Worm (Caenorhabditis elegans) whole organism, young adult: ENCODE results near the gene obr-1.

Experiments
- B0035.1 ChIP-seq: sonication (generic microtip); optimal IDR thresholded peaks from 2 replicates; lab custom pipeline; 2016; ENCODE audit warnings: missing genetic modification characterization, mild to moderate bottlenecking, missing compliant biosample characterization, missing genotype, missing genetic modification reagents
- F33H1.4 ChIP-seq: fragments of 200-800 bp; sonication (Bioruptor generic); IDR thresholded peaks from 2 replicates; pipeline ENCODE4 v1.3.6; 2022; ENCODE audit warnings: missing genetic modification reagents, missing genetic modification characterization, missing compliant biosample characterization
- F37B4.10 ChIP-seq: fragments of 200-800 bp; sonication (Bioruptor generic); IDR thresholded peaks from 2 replicates; pipeline ENCODE4 v1.3.6; 2022; ENCODE audit warnings: missing genetic modification characterization, missing compliant biosample characterization
- F39B2.1 ChIP-seq: fragments of 200-800 bp; sonication (Bioruptor generic); IDR thresholded peaks from 2 replicates; pipeline ENCODE4 v1.3.6; 2022; ENCODE audit warnings: missing genetic modification reagents, missing genetic modification characterization, missing compliant biosample characterization
- F49E8.2 ChIP-seq: sonication (generic microtip); optimal IDR thresholded peaks from 3 replicates; lab custom pipeline; 2017; ENCODE audit warnings: missing genetic modification characterization, mild to moderate bottlenecking, missing compliant biosample characterization, antibody characterized with exemption, moderate library complexity; ENCODE audit not compliant: insufficient read depth
- F57A8.1 ChIP-seq: fragments of 200-800 bp; sonication (Bioruptor generic); optimal IDR thresholded peaks from 2 replicates; lab custom pipeline; 2018; ENCODE audit warnings: mild to moderate bottlenecking, missing genetic modification characterization, moderate library complexity, missing compliant biosample characterization
- F57C9.4 ChIP-seq: sonication (generic microtip); optimal IDR thresholded peaks from 2 replicates; lab custom pipeline; 2017; ENCODE audit warnings: mild to moderate bottlenecking, missing genetic modification characterization, missing compliant biosample characterization
- K12H6.12 ChIP-seq: fragments of 200-800 bp; sonication (Bioruptor generic); optimal IDR thresholded peaks from 2 replicates; lab custom pipeline; 2018; ENCODE audit warnings: mild to moderate bottlenecking, missing genetic modification characterization, missing compliant biosample characterization
- Y53F4B.3 ChIP-seq: fragments of 200-800 bp; sonication (Bioruptor generic); IDR thresholded peaks from 2 replicates; pipeline ENCODE4 v1.3.6; 2022; ENCODE audit warnings: missing genetic modification reagents, missing genetic modification characterization, missing compliant biosample characterization
- Y53G8AR.9 ChIP-seq: fragments of 200-800 bp; sonication (Bioruptor generic); conservative IDR thresholded peaks from 2 replicates; pipeline ENCODE4 v1.3.6; 2022; ENCODE audit warnings: missing genetic modification reagents, missing genetic modification characterization, missing compliant biosample characterization
- Y56A3A.18 ChIP-seq: fragments of 200-800 bp; sonication (Bioruptor generic); IDR thresholded peaks from 2 replicates; pipeline ENCODE4 v1.3.6; 2022; ENCODE audit warnings: missing genetic modification reagents, missing genetic modification characterization, missing compliant biosample characterization
- Y79H2A.3 ChIP-seq: fragments of 200-800 bp; sonication (Bioruptor generic); conservative IDR thresholded peaks from 2 replicates; pipeline ENCODE4 v1.3.6; 2022; ENCODE audit warnings: missing genetic modification reagents, missing genetic modification characterization, missing compliant biosample characterization
- akir-1 ChIP-seq: fragments of 200-800 bp; sonication (Bioruptor generic); optimal IDR thresholded peaks from 2 replicates; lab custom pipeline; 2018; ENCODE audit warnings: mild to moderate bottlenecking, missing genetic modification characterization, moderate library complexity, missing compliant biosample characterization
- attf-3 ChIP-seq: fragments of 200-800 bp; sonication (Bioruptor generic); conservative IDR thresholded peaks from 2 replicates; pipeline ENCODE4 v1.3.6; 2022; ENCODE audit warnings: missing genetic modification reagents, missing genetic modification characterization, missing compliant biosample characterization
- bed-2 ChIP-seq: fragments of 200-800 bp; sonication (Bioruptor generic); IDR thresholded peaks from 2 replicates; pipeline ENCODE4 v1.3.6; 2022; ENCODE audit warnings: missing genetic modification reagents, missing genetic modification characterization, missing compliant biosample characterization
- cebp-2 ChIP-seq: fragments of 200-800 bp; sonication (Bioruptor generic); IDR thresholded peaks from 2 replicates; pipeline ENCODE4 v1.3.6; 2022; ENCODE audit warnings: missing genetic modification characterization, missing compliant biosample characterization
- ceh-100 ChIP-seq: fragments of 200-800 bp; sonication (Bioruptor generic); IDR thresholded peaks from 2 replicates; pipeline ENCODE4 v1.3.6; 2022; ENCODE audit warnings: missing genetic modification reagents, missing genetic modification characterization, missing compliant biosample characterization
- ceh-27 ChIP-seq: fragments of 200-800 bp; sonication (Bioruptor generic); optimal IDR thresholded peaks from 2 replicates; lab custom pipeline; 2018; ENCODE audit warnings: mild to moderate bottlenecking, missing genetic modification characterization, moderate library complexity, missing compliant biosample characterization
- die-1 ChIP-seq: sonication (generic microtip); optimal IDR thresholded peaks from 2 replicates; lab custom pipeline; 2016; ENCODE audit warnings: missing genotype, mild to moderate bottlenecking, missing genetic modification characterization, missing compliant biosample characterization
- dox-1 ChIP-seq: fragments of 200-800 bp; sonication (Bioruptor generic); IDR thresholded peaks from 2 replicates; pipeline ENCODE4 v1.3.6; 2022; ENCODE audit warnings: missing genetic modification reagents, missing genetic modification characterization, missing compliant biosample characterization
- efl-1 ChIP-seq: fragments of 150-350 bp; optimal IDR thresholded peaks from 2 replicates; lab custom pipeline; 2014; ENCODE audit warnings: missing biosample characterization, missing genetic modification reagents, missing genetic modification characterization
- hlh-12 ChIP-seq: sonication (generic microtip); optimal IDR thresholded peaks from 2 replicates; lab custom pipeline; 2016; ENCODE audit warnings: missing genetic modification characterization, missing compliant biosample characterization
- let-526 ChIP-seq: fragments of 200-800 bp; sonication (Bioruptor generic); IDR thresholded peaks from 2 replicates; pipeline ENCODE4 v1.3.6; 2022; ENCODE audit warnings: missing genetic modification reagents, missing genetic modification characterization, missing compliant biosample characterization
- lsl-1 ChIP-seq: fragments of 200-800 bp; sonication (Bioruptor generic); optimal IDR thresholded peaks from 2 replicates; lab custom pipeline; 2018; ENCODE audit warnings: mild to moderate bottlenecking, missing genetic modification characterization, moderate library complexity, missing compliant biosample characterization
- madf-3 ChIP-seq: fragments of 200-800 bp; sonication (Bioruptor generic); IDR thresholded peaks from 2 replicates; pipeline ENCODE4 v1.3.6; 2022; ENCODE audit warnings: missing genetic modification reagents, missing genetic modification characterization, missing compliant biosample characterization
- madf-6 ChIP-seq: fragments of 200-800 bp; sonication (Bioruptor generic); IDR thresholded peaks from 2 replicates; pipeline ENCODE4 v1.3.6; 2022; ENCODE audit warnings: missing genetic modification reagents, missing genetic modification characterization, missing compliant biosample characterization
- mel-28 ChIP-seq: sonication (generic microtip); optimal IDR thresholded peaks from 2 replicates; lab custom pipeline; 2016; ENCODE audit warnings: borderline replicate concordance, mild to moderate bottlenecking, missing genetic modification characterization, missing compliant biosample characterization
- nfyb-1 ChIP-seq: fragments of 200-800 bp; sonication (Bioruptor generic); IDR thresholded peaks from 2 replicates; pipeline ENCODE4 v1.3.6; 2022; ENCODE audit warnings: missing genetic modification reagents, missing genetic modification characterization, missing compliant biosample characterization
- nhr-120 ChIP-seq: fragments of 200-800 bp; sonication (Bioruptor generic); IDR thresholded peaks from 2 replicates; pipeline ENCODE4 v1.3.6; 2022; ENCODE audit warnings: missing genetic modification characterization, missing compliant biosample characterization
- pbrm-1 ChIP-seq: fragments of 200-800 bp; sonication (Bioruptor generic); IDR thresholded peaks from 2 replicates; pipeline ENCODE4 v1.3.6; 2022; ENCODE audit warnings: missing genetic modification reagents, missing genetic modification characterization, missing compliant biosample characterization
- pha-4 ChIP-seq: fragments of 150-350 bp; sonication (generic microtip); optimal IDR thresholded peaks from 2 replicates; lab custom pipeline; 2014; ENCODE audit warnings: missing biosample characterization, missing genetic modification reagents, missing genetic modification characterization
- rec-8 ChIP-seq, 2 experiments: sonication (generic microtip); optimal IDR thresholded peaks; 2 replicates each; lab custom pipeline; 2016; ENCODE audit warnings: mild to moderate bottlenecking in 2 of 2, missing genetic modification characterization in 2 of 2, missing genetic modification reagents in 2 of 2, missing genotype in 2 of 2, missing biosample characterization in 1 of 2, missing compliant biosample characterization in 1 of 2, moderate library complexity in 1 of 2
- repo-1 ChIP-seq: sonication (generic microtip); optimal IDR thresholded peaks from 2 replicates; lab custom pipeline; 2017; ENCODE audit warnings: mild to moderate bottlenecking, missing genetic modification characterization, missing compliant biosample characterization
- sea-2 ChIP-seq: fragments of 200-800 bp; sonication (Bioruptor generic); IDR thresholded peaks from 2 replicates; pipeline ENCODE4 v1.3.6; 2022; ENCODE audit warnings: missing genetic modification characterization, missing compliant biosample characterization
- sptf-2 ChIP-seq: fragments of 200-800 bp; sonication (Bioruptor generic); optimal IDR thresholded peaks from 2 replicates; lab custom pipeline; 2018; ENCODE audit warnings: mild to moderate bottlenecking, missing genetic modification characterization, missing compliant biosample characterization
- tbp1 ChIP-seq: fragments of 200-800 bp; sonication (Bioruptor generic); optimal IDR thresholded peaks from 2 replicates; lab custom pipeline; 2018; ENCODE audit warnings: mild to moderate bottlenecking, missing genetic modification characterization, missing compliant biosample characterization
- tbx-9 ChIP-seq: sonication (generic microtip); optimal IDR thresholded peaks from 2 replicates; lab custom pipeline; 2016; ENCODE audit warnings: borderline replicate concordance, missing genetic modification characterization, inconsistent platforms, missing compliant biosample characterization
- unc-62 ChIP-seq: fragments of 150-350 bp; optimal IDR thresholded peaks from 2 replicates; lab custom pipeline; 2014; ENCODE audit warnings: missing biosample characterization, missing genetic modification reagents, missing genetic modification characterization
- xnd-1 ChIP-seq: sonication (generic microtip); optimal IDR thresholded peaks from 2 replicates; lab custom pipeline; 2016; ENCODE audit warnings: missing genotype, missing genetic modification reagents, missing genetic modification characterization, missing compliant biosample characterization
- ztf-25 ChIP-seq: fragments of 200-800 bp; sonication (Bioruptor generic); IDR thresholded peaks from 2 replicates; pipeline ENCODE4 v1.3.6; 2022; ENCODE audit warnings: missing genetic modification reagents, missing genetic modification characterization, missing compliant biosample characterization
- ztf-28 ChIP-seq: fragments of 200-800 bp; sonication (Bioruptor generic); IDR thresholded peaks from 2 replicates; pipeline ENCODE4 v1.3.6; 2022; ENCODE audit warnings: missing genetic modification reagents, missing genetic modification characterization, missing compliant biosample characterization
- ztf-3 ChIP-seq: fragments of 200-800 bp; sonication (Bioruptor generic); optimal IDR thresholded peaks from 2 replicates; lab custom pipeline; 2018; ENCODE audit warnings: mild to moderate bottlenecking, missing genetic modification characterization, missing compliant biosample characterization
- ztf-6 ChIP-seq: fragments of 200-800 bp; sonication (Bioruptor generic); IDR thresholded peaks from 2 replicates; pipeline ENCODE4 v1.3.6; 2022; ENCODE audit warnings: missing genetic modification reagents, missing genetic modification characterization, missing compliant biosample characterization

obr-1 gene

ce11 chrIII:11279954-11280353 lies 9.3 kb upstream of the obr-1 start:
- no peak for TF ChIP-seq pbrm-1 (GFP tag; lab: Robert Waterston, UW)
- no peak for TF ChIP-seq ztf-3
- TF ChIP-seq madf-6 (GFP tag; lab: Robert Waterston, UW) = no peak
- no peak for TF ChIP-seq sea-2 (GFP tag; lab: Robert Waterston, UW)
- TF ChIP-seq ceh-100 (GFP tag; lab: Robert Waterston, UW) = no peak
- TF ChIP-seq tbx-9 = no peak
- no peak for TF ChIP-seq akir-1 (GFP tag; lab: Kevin White, UChicago)
- no peak for TF ChIP-seq nhr-120 (GFP tag; lab: Robert Waterston, UW)
- no peak for TF ChIP-seq rec-8 (tag; optimal IDR thresholded peaks at IDR 0.05; lab: Kevin White, UChicago)
- TF ChIP-seq F39B2.1 (GFP tag; lab: Robert Waterston, UW) = no peak
- TF ChIP-seq tbp1 (GFP tag; lab: Kevin White, UChicago) = no peak
- no peak for TF ChIP-seq pha-4 (tag; lab: Kevin White, UChicago)
- TF ChIP-seq F57C9.4 (tag; lab: Kevin White, UChicago) = no peak
- no peak for TF ChIP-seq ztf-6 (GFP tag; lab: Robert Waterston, UW)
- no peak for TF ChIP-seq ztf-28 (GFP tag; lab: Robert Waterston, UW)
- no peak for TF ChIP-seq ceh-27 (GFP tag; lab: Kevin White, UChicago)
- TF ChIP-seq hlh-12 (tag; lab: Kevin White, UChicago) = no peak
- no peak for TF ChIP-seq mel-28 (tag; lab: Kevin White, UChicago)
- TF ChIP-seq F57A8.1 (GFP tag; lab: Kevin White, UChicago) = no peak

ce11 chrIII:11278817-11279216 lies 8.1 kb upstream of the obr-1 start, which contains the start of gene Y47D3A.21:
Y47D3A.21 (minus strand) TSS chrIII:11278917.
- TF ChIP-seq attf-3 (GFP tag; lab: Robert Waterston, UW) = no peak
- no peak for TF ChIP-seq cebp-2 (GFP tag; lab: Robert Waterston, UW)
- no peak for TF ChIP-seq akir-1 (GFP tag; lab: Kevin White, UChicago)
- no peak for TF ChIP-seq B0035.1 (tag; lab: Kevin White, UChicago)
- TF ChIP-seq ztf-3 = no peak
- no peak for TF ChIP-seq dox-1 (GFP tag; lab: Robert Waterston, UW)
- no peak for TF ChIP-seq let-526
- TF ChIP-seq madf-6 (GFP tag; lab: Robert Waterston, UW) = no peak
- TF ChIP-seq F37B4.10 = no peak

- TF ChIP-seq let-526 (no peak), unc-62 (GFP tag; lab: Kevin White, UChicago) (no peak), Y79H2A.3 (GFP tag; lab: Robert Waterston, UW) (no peak), nfyb-1 (GFP tag; lab: Robert Waterston, UW) (no peak), lsl-1 (peak; percentile 63), K12H6.12 (no peak), bed-2 (GFP tag; lab: Robert Waterston, UW) (no peak), efl-1 (GFP tag; lab: Kevin White, UChicago) (peak; percentile 10), xnd-1 (tag; lab: Kevin White, UChicago) (peak; percentile 7), die-1 (tag; lab: Kevin White, UChicago) (no peak), Y53F4B.3 (GFP tag; lab: Robert Waterston, UW) (no peak), pha-4 (tag; lab: Kevin White, UChicago) (no peak), repo-1 (no peak), F49E8.2 (tag; lab: Kevin White, UChicago) (no peak), tbx-9 (no peak), Y56A3A.18 (GFP tag; lab: Robert Waterston, UW) (no peak), F33H1.4 (GFP tag; lab: Robert Waterston, UW) (peak; percentile 66), Y53G8AR.9 (no peak), madf-6 (GFP tag; lab: Robert Waterston, UW) (0 out of 2 replicates have a peak, but pooled peaks have one; percentile 6), ceh-100 (GFP tag; lab: Robert Waterston, UW) (no peak), sptf-2 (GFP tag; lab: Kevin White, UChicago) (no peak), madf-3 (no peak), ztf-25 (GFP tag; lab: Robert Waterston, UW) (no peak)
These were observed 4.0 kb upstream of the obr-1 start, which contains the start of gene Y47D3A.20 for ce11 chrIII:11274590-11275116. Y47D3A.20 (plus strand) TSS chrIII:11275066.
